Worm (Caenorhabditis elegans) whole organism, L4 larva: Measurements from ENCODE around the gene clec-175.

Experiments
- daf-12 ChIP-seq: fragments of 150-350 bp; optimal IDR thresholded peaks from 2 replicates; lab custom pipeline; 2014; ENCODE audit warnings: missing biosample characterization, missing genetic modification reagents, missing genetic modification characterization
- unc-130 ChIP-seq: sonication (generic microtip); optimal IDR thresholded peaks from 2 replicates; lab custom pipeline; 2016; ENCODE audit warnings: missing genetic modification reagents, missing genetic modification characterization, missing compliant biosample characterization

DNA sequence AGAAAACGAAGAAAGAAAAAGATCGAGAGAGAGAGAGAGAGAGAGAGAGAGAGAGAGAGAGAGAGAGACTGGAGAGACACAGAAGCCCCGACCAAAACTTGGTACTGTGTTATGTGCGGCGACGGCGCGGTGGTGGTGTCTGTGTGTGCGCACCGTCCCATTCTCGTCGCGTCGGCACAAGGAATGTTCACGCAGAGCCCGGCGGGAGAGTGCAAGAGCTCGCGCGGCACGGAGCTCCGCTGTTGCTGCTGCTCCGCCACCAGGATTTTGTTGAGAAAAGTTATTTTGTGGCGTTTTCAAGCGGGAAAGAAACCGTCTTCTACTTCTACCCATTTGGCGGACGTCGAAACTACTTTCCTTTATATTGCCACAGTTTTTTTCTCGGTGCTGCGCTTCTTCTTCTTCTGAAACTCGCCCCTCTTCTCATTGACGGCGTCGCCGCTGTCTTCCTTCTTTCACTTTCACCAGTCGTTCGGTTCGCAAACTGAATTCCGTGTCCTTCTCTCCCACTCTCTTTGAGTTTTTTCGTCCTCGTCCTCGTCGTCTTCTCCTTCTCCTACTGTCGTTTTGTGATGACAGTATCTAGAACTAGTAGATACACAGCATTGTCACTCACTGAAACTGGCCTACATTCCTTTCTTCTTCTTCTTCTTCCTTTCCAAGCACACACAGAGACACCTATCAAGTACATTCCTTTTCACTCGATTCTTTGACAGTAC, 22.6 kb upstream of the clec-175 start:
- TF ChIP-seq unc-130 (no peak), daf-12 (tag; lab: Kevin White, UChicago) (no peak)
